Fruit fly (Drosophila melanogaster) whole organism, embryonic: ENCODE data around the gene Dpm1.

Experiments
- Antp ChIP-seq: fragments of 200-800 bp; sonication (Bioruptor generic); optimal IDR thresholded peaks from 3 replicates; lab custom pipeline; 2016; ENCODE audit warnings: missing biosample characterization, missing genetic modification characterization
- Atf3 ChIP-seq: fragments of 200-800 bp; sonication (Bioruptor generic); optimal IDR thresholded peaks from 3 replicates; lab custom pipeline; 2016; ENCODE audit warnings: missing biosample characterization, missing genetic modification characterization
- Awh ChIP-seq: fragments of 200-800 bp; sonication (Bioruptor generic); IDR thresholded peaks from 2 replicates; pipeline ENCODE4, ENCODE4 v1.3.6; 2022; ENCODE audit warnings: missing biosample characterization, missing genetic modification characterization
- Blimp-1 ChIP-seq: fragments of 200-800 bp; sonication (Bioruptor generic); optimal IDR thresholded peaks from 3 replicates; lab custom pipeline; 2018; ENCODE audit warnings: missing biosample characterization, missing genetic modification characterization, mild to moderate bottlenecking, moderate library complexity, missing genetic modification reagents
- C15 ChIP-seq: fragments of 200-800 bp; sonication (Bioruptor generic); IDR thresholded peaks from 3 replicates; pipeline ENCODE4 v1.3.6; 2022; ENCODE audit warnings: missing biosample characterization, missing genetic modification characterization
- CG11456 ChIP-seq: fragments of 200-800 bp; sonication (Bioruptor generic); IDR thresholded peaks from 3 replicates; pipeline ENCODE4 v1.3.6; 2022; ENCODE audit warnings: missing biosample characterization, missing genetic modification characterization
- CG12391 ChIP-seq: fragments of 200-800 bp; sonication (Bioruptor generic); optimal IDR thresholded peaks from 3 replicates; lab custom pipeline; 2018; ENCODE audit warnings: missing biosample characterization, mild to moderate bottlenecking, missing genetic modification characterization, moderate library complexity
- CG13296 ChIP-seq: fragments of 200-800 bp; sonication (Bioruptor generic); optimal IDR thresholded peaks from 3 replicates; lab custom pipeline; 2018; ENCODE audit warnings: missing biosample characterization, mild to moderate bottlenecking, missing genetic modification characterization
- CG14860 ChIP-seq: fragments of 200-800 bp; sonication (Bioruptor generic); IDR thresholded peaks from 3 replicates; pipeline ENCODE4 v1.3.6; 2022; ENCODE audit warnings: missing biosample characterization, missing genetic modification characterization; ENCODE audit not compliant: partially characterized antibody
- CG15696 ChIP-seq: fragments of 200-800 bp; sonication (Bioruptor generic); optimal IDR thresholded peaks from 2 replicates; lab custom pipeline; 2019; ENCODE audit warnings: missing biosample characterization, mild to moderate bottlenecking, missing genetic modification characterization, moderate library complexity
- CG18619 ChIP-seq: fragments of 200-800 bp; sonication (Bioruptor generic); optimal IDR thresholded peaks from 3 replicates; lab custom pipeline; 2017; ENCODE audit warnings: missing biosample characterization, mild to moderate bottlenecking, missing genetic modification characterization
- CG31441 ChIP-seq: fragments of 200-800 bp; sonication (Bioruptor generic); IDR thresholded peaks from 2 replicates; pipeline ENCODE4 v1.3.6; 2022; ENCODE audit warnings: missing biosample characterization, missing genetic modification characterization
- CG32772 ChIP-seq: fragments of 200-800 bp; sonication (Bioruptor generic); IDR thresholded peaks from 2 replicates; pipeline ENCODE4 v1.3.6; 2022; ENCODE audit warnings: missing biosample characterization, missing genetic modification characterization
- CG3281 ChIP-seq: fragments of 200-800 bp; sonication (Bioruptor generic); optimal IDR thresholded peaks from 3 replicates; lab custom pipeline; 2017; ENCODE audit warnings: missing biosample characterization, mild to moderate bottlenecking, missing genetic modification characterization
- CG34376 ChIP-seq: fragments of 200-800 bp; sonication (Bioruptor generic); optimal IDR thresholded peaks from 2 replicates; lab custom pipeline; 2018; ENCODE audit warnings: missing biosample characterization, mild to moderate bottlenecking, missing genetic modification characterization
- CG4282 ChIP-seq: fragments of 200-800 bp; sonication (Bioruptor generic); optimal IDR thresholded peaks from 2 replicates; lab custom pipeline; 2016; ENCODE audit warnings: missing biosample characterization, missing genetic modification characterization
- CG4820 ChIP-seq: fragments of 200-800 bp; sonication (Bioruptor generic); optimal IDR thresholded peaks from 3 replicates; lab custom pipeline; 2016; ENCODE audit warnings: missing biosample characterization, missing genetic modification characterization
- CG6654 ChIP-seq: fragments of 200-800 bp; sonication (Bioruptor generic); optimal IDR thresholded peaks from 2 replicates; lab custom pipeline; 2017; ENCODE audit warnings: missing biosample characterization, mild to moderate bottlenecking, missing genetic modification characterization
- CG7839 ChIP-seq: fragments of 200-800 bp; sonication (Bioruptor generic); optimal IDR thresholded peaks from 3 replicates; lab custom pipeline; 2018; ENCODE audit warnings: missing biosample characterization, mild to moderate bottlenecking, missing genetic modification characterization, moderate library complexity
- CG9876 ChIP-seq: fragments of 200-800 bp; sonication (Bioruptor generic); optimal IDR thresholded peaks from 2 replicates; lab custom pipeline; 2016; ENCODE audit warnings: missing biosample characterization, missing genetic modification characterization
- D19A ChIP-seq: fragments of 200-800 bp; optimal IDR thresholded peaks from 3 replicates; lab custom pipeline; 2019; ENCODE audit warnings: missing biosample characterization, mild to moderate bottlenecking, missing genetic modification characterization, moderate library complexity
- Dbx ChIP-seq: fragments of 200-800 bp; sonication (Bioruptor generic); IDR thresholded peaks from 3 replicates; pipeline ENCODE4 v1.3.6; 2022; ENCODE audit warnings: missing biosample characterization, missing genetic modification characterization
- Dip3 ChIP-seq: fragments of 200-800 bp; sonication (Bioruptor generic); optimal IDR thresholded peaks from 3 replicates; lab custom pipeline; 2016; ENCODE audit warnings: missing biosample characterization, missing genetic modification characterization
- Doc3 ChIP-seq: fragments of 200-800 bp; sonication (Bioruptor generic); IDR thresholded peaks from 3 replicates; pipeline ENCODE4 v1.3.6; 2022; ENCODE audit warnings: missing biosample characterization, missing genetic modification characterization; ENCODE audit not compliant: partially characterized antibody
- Lhr ChIP-seq: fragments of 200-800 bp; sonication (Bioruptor generic); optimal IDR thresholded peaks from 3 replicates; lab custom pipeline; 2017; ENCODE audit warnings: mild to moderate bottlenecking, missing biosample characterization, missing genetic modification reagents, missing genetic modification characterization
- Max ChIP-seq: fragments of 200-800 bp; sonication (Bioruptor generic); optimal IDR thresholded peaks from 2 replicates; lab custom pipeline; 2016; ENCODE audit warnings: missing biosample characterization, mild to moderate bottlenecking, missing genetic modification characterization
- TFAM ChIP-seq: fragments of 200-800 bp; sonication (Bioruptor generic); optimal IDR thresholded peaks from 2 replicates; lab custom pipeline; 2017; ENCODE audit warnings: missing biosample characterization, missing genetic modification characterization, inconsistent platforms
- Taf1 ChIP-seq: fragments of 200-800 bp; sonication (Bioruptor generic); IDR thresholded peaks from 2 replicates; pipeline ENCODE4 v1.3.6; 2022; ENCODE audit warnings: missing biosample characterization, missing genetic modification characterization
- ara ChIP-seq: fragments of 200-800 bp; sonication (Bioruptor generic); IDR thresholded peaks from 2 replicates; pipeline ENCODE4 v1.3.6; 2022; ENCODE audit warnings: missing biosample characterization, missing genetic modification characterization
- bowl ChIP-seq: fragments of 200-800 bp; sonication (Bioruptor generic); IDR thresholded peaks from 2 replicates; pipeline ENCODE4 v1.3.6; 2022; ENCODE audit warnings: missing biosample characterization, missing genetic modification characterization
- br ChIP-seq: fragments of >200 bp; optimal IDR thresholded peaks from 2 replicates; lab custom pipeline; 2017
- cato ChIP-seq: fragments of 200-800 bp; sonication (Bioruptor generic); optimal IDR thresholded peaks from 2 replicates; lab custom pipeline; 2016; ENCODE audit warnings: missing biosample characterization, missing genetic modification characterization, borderline replicate concordance
- disco-r ChIP-seq: fragments of 200-800 bp; sonication (Bioruptor generic); optimal IDR thresholded peaks from 2 replicates; lab custom pipeline; 2016; ENCODE audit warnings: missing biosample characterization, missing genetic modification characterization
- dpn ChIP-seq, 2 experiments: fragments of 200-800 bp; sonication (Bioruptor generic); optimal IDR thresholded peaks; 3 replicates each; lab custom pipeline; 2016; ENCODE audit warnings: missing biosample characterization in 2 of 2, missing genetic modification characterization in 2 of 2
- eve ChIP-seq, 2 experiments: fragments of >200 bp; optimal IDR thresholded peaks; 2 replicates each; lab custom pipeline; 2017; ENCODE audit warnings: missing biosample characterization in 2 of 2, missing genetic modification characterization in 2 of 2
- fd102C ChIP-seq: fragments of 200-800 bp; sonication (Bioruptor generic); optimal IDR thresholded peaks from 2 replicates; lab custom pipeline; 2018; ENCODE audit warnings: missing biosample characterization, mild to moderate bottlenecking, missing genetic modification characterization, moderate library complexity
- gfzf ChIP-seq: fragments of 200-800 bp; sonication (Bioruptor generic); optimal IDR thresholded peaks from 2 replicates; lab custom pipeline; 2016; ENCODE audit warnings: missing biosample characterization, mild to moderate bottlenecking, missing genetic modification characterization, moderate library complexity
- grn ChIP-seq: fragments of 200-800 bp; sonication (Bioruptor generic); optimal IDR thresholded peaks from 3 replicates; lab custom pipeline; 2017; ENCODE audit warnings: missing biosample characterization, missing genetic modification characterization
- jing ChIP-seq: fragments of 200-800 bp; sonication (Bioruptor generic); optimal IDR thresholded peaks from 2 replicates; lab custom pipeline; 2018; ENCODE audit warnings: missing biosample characterization, mild to moderate bottlenecking, missing genetic modification characterization
- kni ChIP-seq: fragments of 200-800 bp; sonication (Bioruptor generic); optimal IDR thresholded peaks from 3 replicates; lab custom pipeline; 2017; ENCODE audit warnings: mild to moderate bottlenecking, missing biosample characterization, missing genetic modification reagents, missing genetic modification characterization
- pan ChIP-seq, 4 experiments: fragments of >200 bp in 3 of 4; fragments of 200-800 bp in 1 of 4; sonication (Bioruptor generic) in 1 of 4; optimal IDR thresholded peaks in 3 of 4; IDR thresholded peaks in 1 of 4; 2 replicates each; pipeline versions ENCODE4 v1.3.6 to Lab custom; 2017 to 2022; ENCODE audit warnings: missing biosample characterization in 2 of 4, missing genetic modification characterization in 2 of 4, mixed read lengths in 1 of 4
- pros ChIP-seq: fragments of 200-800 bp; sonication (Bioruptor generic); optimal IDR thresholded peaks from 3 replicates; lab custom pipeline; 2019; ENCODE audit warnings: missing biosample characterization, mild to moderate bottlenecking, missing genetic modification characterization, moderate library complexity
- psq ChIP-seq: fragments of 200-800 bp; sonication (Bioruptor generic); optimal IDR thresholded peaks from 2 replicates; lab custom pipeline; 2017; ENCODE audit warnings: missing biosample characterization, missing genetic modification characterization
- pum ChIP-seq: fragments of 200-800 bp; sonication (Bioruptor generic); optimal IDR thresholded peaks from 2 replicates; lab custom pipeline; 2016; ENCODE audit warnings: missing biosample characterization, missing genetic modification characterization
- ttk ChIP-seq: fragments of 200-800 bp; sonication (Bioruptor generic); IDR thresholded peaks from 2 replicates; pipeline ENCODE4 v2.1.2; 2022; ENCODE audit warnings: missing biosample characterization, missing genetic modification characterization
- vnd ChIP-seq: fragments of 200-800 bp; sonication (Bioruptor generic); IDR thresholded peaks from 3 replicates; pipeline ENCODE4 v1.3.6; 2022; ENCODE audit warnings: missing biosample characterization, missing genetic modification characterization; ENCODE audit not compliant: partially characterized antibody
- wdn ChIP-seq: fragments of 200-800 bp; sonication (Bioruptor generic); IDR thresholded peaks from 2 replicates; pipeline ENCODE4 v1.3.6; 2022; ENCODE audit warnings: missing biosample characterization, missing genetic modification characterization
- zen ChIP-seq: fragments of 200-800 bp; sonication (Bioruptor generic); optimal IDR thresholded peaks from 3 replicates; lab custom pipeline; 2018; ENCODE audit warnings: missing biosample characterization, mild to moderate bottlenecking, missing genetic modification characterization, moderate library complexity
- zen2 ChIP-seq: fragments of 200-800 bp; sonication (Bioruptor generic); IDR thresholded peaks from 3 replicates; pipeline ENCODE4 v1.3.6; 2022; ENCODE audit warnings: missing biosample characterization, missing genetic modification characterization; ENCODE audit not compliant: partially characterized antibody

Gene Dpm1

dm6 chr2L:19575626-19576298 lies 49.6 kb upstream of the Dpm1 start (continued):
- TF ChIP-seq CG4282 (GFP tag; lab: Kevin White, UChicago) (peak; percentile 93), jing (GFP tag; lab: Kevin White, UChicago) (peak; percentile 96), Taf1 (GFP tag; lab: Robert Waterston, UW) (peak; percentile 87), CG13296 (peak; percentile 94), Antp (peak; percentile 96), ttk (GFP tag; lab: Robert Waterston, UW) (peak; percentile 85), bowl (GFP tag; lab: Robert Waterston, UW) (peak; percentile 47; the same call in 1 of the 2 replicates), CG12391 (tag; lab: Kevin White, UChicago) (peak; percentile 97), C15 (GFP tag; lab: Robert Waterston, UW) (peak; percentile 90), psq (GFP tag; lab: Kevin White, UChicago) (peak; percentile 86), CG31441 (GFP tag; lab: Robert Waterston, UW) (peak; percentile 97), pros (GFP tag; lab: Kevin White, UChicago) (peak; percentile 93), br (lab: Kevin White, UChicago) (no peak), CG6654 (GFP tag; lab: Kevin White, UChicago) (peak; percentile 89), disco-r (GFP tag; lab: Kevin White, UChicago) (peak; percentile 94), vnd (GFP tag; lab: Robert Waterston, UW) (no peak), CG15696 (tag; lab: Kevin White, UChicago) (peak; percentile 87), CG18619 (GFP tag; lab: Kevin White, UChicago) (peak; percentile 98), zen (tag; lab: Kevin White, UChicago) (peak; percentile 82), TFAM (GFP tag; lab: Kevin White, UChicago) (peak; percentile 76), D19A (tag; lab: Kevin White, UChicago) (peak; percentile 92), Awh (GFP tag; lab: Robert Waterston, UW) (peak; percentile 81; the same call in 1 of the 2 replicates), dpn (GFP tag; optimal IDR thresholded peaks at IDR 0.05; lab: Kevin White, UChicago) (peak; percentile 97 to 98), Doc3 (GFP tag; lab: Robert Waterston, UW) (peak; percentile 44; the same call in 2 of the 3 replicates), CG3281 (GFP tag; lab: Kevin White, UChicago) (peak; percentile 97), zen2 (0 out of 3 replicates have a peak, but pooled peaks have one; percentile 18), CG14860 (no peak), eve (GFP tag; optimal IDR thresholded peaks at IDR 0.05; lab: Kevin White, UChicago) (no peak), Dip3 (GFP tag; lab: Kevin White, UChicago) (peak; percentile 97), wdn (peak; percentile 83), CG32772 (GFP tag; lab: Robert Waterston, UW) (peak; percentile 92), Dbx (GFP tag; lab: Robert Waterston, UW) (peak; percentile 94), CG9876 (GFP tag; lab: Kevin White, UChicago) (peak; percentile 95), cato (peak; percentile 89), gfzf (peak; percentile 35), pum (peak; percentile 96), CG34376 (GFP tag; lab: Kevin White, UChicago) (peak; percentile 88), CG7839 (tag; lab: Kevin White, UChicago) (peak; percentile 98), pan (optimal IDR thresholded peaks at IDR 0.05; lab: Kevin White, UChicago) (no peak), pan (GFP tag; optimal IDR thresholded peaks at IDR 0.05 in 1 of 2, IDR thresholded peaks at IDR 0.05 in 1 of 2) (peak in 1 of 2 experiments; percentile 95), CG4820 (GFP tag; lab: Kevin White, UChicago) (peak; percentile 94), CG11456 (GFP tag; lab: Robert Waterston, UW) (peak; percentile 94), Lhr (peak; percentile 88), kni (GFP tag; lab: Kevin White, UChicago) (peak; percentile 95), Blimp-1 (peak; percentile 94), grn (GFP tag; lab: Kevin White, UChicago) (peak; percentile 78), Max (GFP tag; lab: Kevin White, UChicago) (peak; percentile 93), fd102C (GFP tag; lab: Kevin White, UChicago) (peak; percentile 59), Atf3 (peak; percentile 95), ara (peak; percentile 85)
